Worm (Caenorhabditis elegans) whole organism, young adult: ENCODE measurements around the gene ZK546.5.

Source experiments
- ZK185.1 ChIP-seq: sonication (generic microtip); optimal IDR thresholded peaks from 2 replicates; lab custom pipeline; 2016; ENCODE audit warnings: mild to moderate bottlenecking, missing genetic modification characterization, missing compliant biosample characterization; ENCODE audit not compliant: poor library complexity, severe bottlenecking
- hlh-12 ChIP-seq: sonication (generic microtip); optimal IDR thresholded peaks from 2 replicates; lab custom pipeline; 2016; ENCODE audit warnings: missing genetic modification characterization, missing compliant biosample characterization
- madf-3 ChIP-seq: fragments of 200-800 bp; sonication (Bioruptor generic); IDR thresholded peaks from 2 replicates; pipeline ENCODE4 v1.3.6; 2022; ENCODE audit warnings: missing genetic modification reagents, missing genetic modification characterization, missing compliant biosample characterization
- pha-4 ChIP-seq: fragments of 150-350 bp; sonication (generic microtip); optimal IDR thresholded peaks from 2 replicates; lab custom pipeline; 2014; ENCODE audit warnings: missing biosample characterization, missing genetic modification reagents, missing genetic modification characterization
- rpc-1 ChIP-seq, 2 experiments: fragments of 150-350 bp in 1 of 2; sonication (generic microtip) in 1 of 2; optimal IDR thresholded peaks; 2 replicates each; lab custom pipeline; 2014 to 2018; ENCODE audit warnings: missing biosample characterization in 1 of 2, missing genetic modification characterization in 1 of 2, missing genetic modification reagents in 1 of 2, missing genotype in 1 of 2

DNA sequence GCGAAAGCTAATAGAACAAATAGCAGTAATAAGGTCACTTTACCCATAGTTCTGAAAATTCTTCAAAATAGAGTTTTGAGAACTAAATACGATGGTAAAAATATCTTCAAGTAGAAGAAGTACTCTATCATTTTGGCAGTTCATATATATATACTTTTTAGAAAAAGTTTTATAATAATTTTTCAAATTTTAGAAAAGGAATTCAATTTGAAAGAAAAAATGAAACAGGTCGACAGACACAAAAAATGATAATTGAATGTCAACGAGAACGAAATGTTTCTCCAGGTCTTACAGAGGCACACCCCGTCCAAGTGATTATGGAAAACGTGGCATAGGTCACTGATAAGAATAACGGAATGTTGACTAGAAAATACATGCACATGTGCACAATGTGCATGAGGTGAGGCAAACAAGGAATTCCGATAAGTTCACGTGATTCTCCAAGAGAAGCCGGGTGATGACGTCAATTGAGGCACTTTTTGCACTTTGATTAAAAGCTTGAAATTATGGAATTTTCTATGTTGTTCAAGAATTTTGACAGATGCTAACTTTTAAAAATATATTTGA, 10.3 kb upstream of the ZK546.5 start, which contains the start of gene aagr-2:
- TF ChIP-seq rpc-1 (optimal IDR thresholded peaks at IDR 0.05; lab: Kevin White, UChicago) (no peak), rpc-1 (tag; optimal IDR thresholded peaks at IDR 0.05; lab: Kevin White, UChicago) (no peak), madf-3 (GFP tag; lab: Robert Waterston, UW) (no peak), pha-4 (tag; lab: Kevin White, UChicago) (peak; percentile 86), hlh-12 (tag; lab: Kevin White, UChicago) (no peak), ZK185.1 (tag; lab: Kevin White, UChicago) (no peak)
